Fruit fly (Drosophila melanogaster) whole organism, embryonic: ENCODE measurements around the gene Kyat.

Source experiments
- BtbVII ChIP-seq: fragments of 200-800 bp; sonication (Bioruptor generic); optimal IDR thresholded peaks from 3 replicates; lab custom pipeline; 2017; ENCODE audit warnings: missing biosample characterization, mild to moderate bottlenecking, missing genetic modification characterization
- CG10274 ChIP-seq: fragments of 200-800 bp; sonication (Bioruptor generic); optimal IDR thresholded peaks from 3 replicates; lab custom pipeline; 2017; ENCODE audit warnings: missing biosample characterization, mild to moderate bottlenecking, missing genetic modification characterization
- CG10431 ChIP-seq: fragments of 200-800 bp; sonication (Bioruptor generic); optimal IDR thresholded peaks from 3 replicates; lab custom pipeline; 2018; ENCODE audit warnings: missing biosample characterization, mild to moderate bottlenecking, missing genetic modification characterization
- CG10543 ChIP-seq: fragments of 200-800 bp; sonication (Bioruptor generic); optimal IDR thresholded peaks from 3 replicates; lab custom pipeline; 2017; ENCODE audit warnings: missing biosample characterization, mild to moderate bottlenecking, missing genetic modification characterization, moderate library complexity
- CG13424 ChIP-seq: fragments of 200-800 bp; sonication (Bioruptor generic); optimal IDR thresholded peaks from 2 replicates; lab custom pipeline; 2019; ENCODE audit warnings: missing biosample characterization, mild to moderate bottlenecking, missing genetic modification characterization, moderate library complexity
- CG16779 ChIP-seq: fragments of 200-800 bp; sonication (Bioruptor generic); IDR thresholded peaks from 2 replicates; pipeline ENCODE4 v1.3.6; 2022; ENCODE audit warnings: missing biosample characterization, missing genetic modification characterization
- CG17359 ChIP-seq: fragments of 200-800 bp; sonication (Bioruptor generic); optimal IDR thresholded peaks from 3 replicates; lab custom pipeline; 2018; ENCODE audit warnings: missing biosample characterization, mild to moderate bottlenecking, missing genetic modification characterization, moderate library complexity
- CG17912 ChIP-seq: fragments of 200-800 bp; sonication (Bioruptor generic); optimal IDR thresholded peaks from 2 replicates; lab custom pipeline; 2018; ENCODE audit warnings: missing biosample characterization, mild to moderate bottlenecking, missing genetic modification characterization
- CG32532 ChIP-seq: fragments of 200-800 bp; sonication (Bioruptor generic); IDR thresholded peaks from 2 replicates; pipeline ENCODE4 v1.3.6; 2022; ENCODE audit warnings: missing biosample characterization, missing genetic modification characterization
- CG3726 ChIP-seq: fragments of 200-800 bp; sonication (Bioruptor generic); IDR thresholded peaks from 3 replicates; pipeline ENCODE4, ENCODE4 v1.3.6; 2022; ENCODE audit warnings: missing biosample characterization, missing genetic modification characterization
- CG8290 ChIP-seq, 3 experiments: fragments of 200-800 bp; sonication (Bioruptor generic); optimal IDR thresholded peaks; 2 replicates each; lab custom pipeline; 2016 to 2019; ENCODE audit warnings: missing biosample characterization in 3 of 3, missing genetic modification characterization in 3 of 3, mild to moderate bottlenecking in 2 of 3, moderate library complexity in 1 of 3
- CG9609 ChIP-seq: fragments of 200-800 bp; sonication (Bioruptor generic); optimal IDR thresholded peaks from 3 replicates; lab custom pipeline; 2016; ENCODE audit warnings: missing biosample characterization, missing genetic modification characterization
- Deaf1 ChIP-seq: fragments of 200-800 bp; optimal IDR thresholded peaks from 3 replicates; lab custom pipeline; 2019; ENCODE audit warnings: missing biosample characterization, mild to moderate bottlenecking, missing genetic modification characterization, moderate library complexity
- Dip2 ChIP-seq: fragments of 200-800 bp; sonication (Bioruptor generic); IDR thresholded peaks from 2 replicates; pipeline ENCODE4 v1.3.6; 2022; ENCODE audit warnings: missing biosample characterization, missing genetic modification characterization
- Dll ChIP-seq: fragments of 200-800 bp; sonication (Bioruptor generic); IDR thresholded peaks from 4 replicates; pipeline ENCODE4 v1.3.6; 2022; ENCODE audit warnings: missing biosample characterization, missing genetic modification characterization; ENCODE audit not compliant: partially characterized antibody
- Doc3 ChIP-seq: fragments of 200-800 bp; sonication (Bioruptor generic); IDR thresholded peaks from 3 replicates; pipeline ENCODE4 v1.3.6; 2022; ENCODE audit warnings: missing biosample characterization, missing genetic modification characterization; ENCODE audit not compliant: partially characterized antibody
- Fer1 ChIP-seq: fragments of 200-800 bp; sonication (Bioruptor generic); optimal IDR thresholded peaks from 2 replicates; lab custom pipeline; 2017; ENCODE audit warnings: missing biosample characterization, mild to moderate bottlenecking, missing genetic modification characterization
- HHEX ChIP-seq: fragments of 200-800 bp; sonication (Bioruptor generic); optimal IDR thresholded peaks from 3 replicates; lab custom pipeline; 2017; ENCODE audit warnings: missing biosample characterization, mild to moderate bottlenecking, missing genetic modification characterization, missing genetic modification reagents
- Hand ChIP-seq: fragments of 200-800 bp; sonication (Bioruptor generic); optimal IDR thresholded peaks from 2 replicates; lab custom pipeline; 2017; ENCODE audit warnings: mild to moderate bottlenecking, missing biosample characterization, missing genetic modification reagents, missing genetic modification characterization
- Max ChIP-seq: fragments of 200-800 bp; sonication (Bioruptor generic); optimal IDR thresholded peaks from 2 replicates; lab custom pipeline; 2016; ENCODE audit warnings: missing biosample characterization, mild to moderate bottlenecking, missing genetic modification characterization
- PHDP ChIP-seq: fragments of 200-800 bp; sonication (Bioruptor generic); optimal IDR thresholded peaks from 3 replicates; lab custom pipeline; 2018; ENCODE audit warnings: missing biosample characterization, mild to moderate bottlenecking, missing genetic modification characterization, moderate library complexity
- Scr ChIP-seq: fragments of 200-800 bp; sonication (Bioruptor generic); IDR thresholded peaks from 2 replicates; pipeline ENCODE4 v1.3.6; 2022; ENCODE audit warnings: missing biosample characterization, missing genetic modification characterization; ENCODE audit not compliant: partially characterized antibody
- abd-A ChIP-seq: fragments of 200-800 bp; sonication (Bioruptor generic); optimal IDR thresholded peaks from 3 replicates; lab custom pipeline; 2019; ENCODE audit warnings: missing biosample characterization, mild to moderate bottlenecking, missing genetic modification characterization, moderate library complexity
- amos ChIP-seq: fragments of 200-800 bp; sonication (Bioruptor generic); IDR thresholded peaks from 2 replicates; pipeline ENCODE4 v1.3.6; 2022; ENCODE audit warnings: missing biosample characterization, missing genetic modification characterization; ENCODE audit not compliant: partially characterized antibody
- ash1 ChIP-seq: fragments of 200-800 bp; sonication (Bioruptor generic); optimal IDR thresholded peaks from 2 replicates; lab custom pipeline; 2018; ENCODE audit warnings: missing biosample characterization, mild to moderate bottlenecking, missing genetic modification characterization
- dmrt11E ChIP-seq: fragments of 200-800 bp; sonication (Bioruptor generic); optimal IDR thresholded peaks from 3 replicates; lab custom pipeline; 2018; ENCODE audit warnings: missing biosample characterization, mild to moderate bottlenecking, missing genetic modification characterization, moderate library complexity
- ewg ChIP-seq: fragments of 200-800 bp; sonication (Bioruptor generic); optimal IDR thresholded peaks from 3 replicates; lab custom pipeline; 2017; ENCODE audit warnings: mild to moderate bottlenecking, missing biosample characterization, missing genetic modification reagents, missing genetic modification characterization
- exex ChIP-seq: fragments of 200-800 bp; sonication (Bioruptor generic); optimal IDR thresholded peaks from 4 replicates; lab custom pipeline; 2018; ENCODE audit warnings: missing biosample characterization, mild to moderate bottlenecking, missing genetic modification characterization, moderate library complexity
- fd3F ChIP-seq: fragments of 200-800 bp; sonication (Bioruptor generic); optimal IDR thresholded peaks from 2 replicates; lab custom pipeline; 2018; ENCODE audit warnings: missing biosample characterization, mild to moderate bottlenecking, missing genetic modification characterization, moderate library complexity
- insv ChIP-seq, 2 experiments: fragments of 200-800 bp; sonication (Bioruptor generic); optimal IDR thresholded peaks; 3 replicates each; lab custom pipeline; 2016 to 2018; ENCODE audit warnings: missing biosample characterization in 2 of 2, missing genetic modification characterization in 2 of 2
- lab ChIP-seq: fragments of 200-800 bp; sonication (Bioruptor generic); optimal IDR thresholded peaks from 3 replicates; lab custom pipeline; 2017; ENCODE audit warnings: missing biosample characterization, missing genetic modification characterization, mild to moderate bottlenecking, moderate library complexity, missing genetic modification reagents
- rib ChIP-seq: fragments of 200-800 bp; sonication (Bioruptor generic); IDR thresholded peaks from 2 replicates; pipeline ENCODE4 v1.3.6; 2022; ENCODE audit warnings: missing biosample characterization, missing genetic modification characterization
- sens ChIP-seq: fragments of 200-800 bp; sonication (Bioruptor generic); peaks from one replicate; lab custom pipeline; 2016; ENCODE audit warnings: missing biosample characterization, missing genetic modification characterization
- so ChIP-seq: fragments of 200-800 bp; sonication (Bioruptor generic); IDR thresholded peaks from 3 replicates; pipeline ENCODE4 v1.3.6; 2022; ENCODE audit warnings: missing biosample characterization, missing genetic modification characterization
- sr ChIP-seq: fragments of 200-800 bp; sonication (Bioruptor generic); IDR thresholded peaks from 3 replicates; pipeline ENCODE4 v1.3.6; 2022; ENCODE audit warnings: missing biosample characterization, missing genetic modification characterization
- tio ChIP-seq: fragments of 200-800 bp; sonication (Bioruptor generic); optimal IDR thresholded peaks from 2 replicates; lab custom pipeline; 2017; ENCODE audit warnings: missing biosample characterization, missing genetic modification characterization, inconsistent platforms
- trem ChIP-seq: fragments of 200-800 bp; optimal IDR thresholded peaks from 3 replicates; lab custom pipeline; 2019; ENCODE audit warnings: missing biosample characterization, mild to moderate bottlenecking, missing genetic modification characterization, moderate library complexity

Gene Kyat

DNA sequence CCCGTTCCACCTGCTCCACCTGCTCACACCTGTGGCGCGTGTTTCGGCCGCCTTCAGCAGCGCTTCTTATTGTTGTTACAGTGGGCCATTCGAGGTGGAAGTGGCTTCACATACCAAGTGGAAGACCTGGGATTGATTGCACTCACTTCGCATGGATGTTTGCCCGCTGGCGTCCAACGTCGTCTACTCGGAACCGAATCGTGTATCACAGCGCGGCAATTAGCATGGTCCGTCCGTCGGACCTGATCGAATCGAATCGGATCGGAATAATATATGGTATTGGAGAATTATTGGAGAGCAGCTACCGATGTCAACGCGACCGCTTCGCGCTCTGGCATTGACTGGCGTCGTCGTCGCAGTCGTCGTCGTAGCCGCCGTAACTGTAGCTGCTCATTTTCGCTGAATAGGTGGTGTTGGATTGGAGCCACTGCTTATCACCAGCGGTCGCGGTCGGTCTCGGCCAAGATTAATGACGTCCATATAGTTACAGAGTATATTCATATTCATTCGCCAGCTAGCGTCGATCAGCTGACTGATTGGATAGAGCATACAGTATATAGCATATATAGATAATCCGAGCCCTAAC lies 9.3 kb downstream of the Kyat start, which contains the start of gene ClC-a (continued):
- TF ChIP-seq CG3726 (GFP tag; lab: Robert Waterston, UW), result no peak
- TF ChIP-seq CG32532 (GFP tag; lab: Robert Waterston, UW), result no peak
- TF ChIP-seq Scr, result no peak
- no peak for TF ChIP-seq CG9609 (GFP tag; lab: Kevin White, UChicago)
- peak; percentile 21 for TF ChIP-seq HHEX
- no peak for TF ChIP-seq Fer1 (GFP tag; lab: Kevin White, UChicago)
- peak; percentile 76 for TF ChIP-seq CG10543 (GFP tag; lab: Kevin White, UChicago)
- TF ChIP-seq CG13424 (tag; lab: Kevin White, UChicago), result no peak
- no peak for TF ChIP-seq Dip2 (GFP tag; lab: Robert Waterston, UW)
- TF ChIP-seq CG17912, result no peak
- TF ChIP-seq ewg (GFP tag; lab: Kevin White, UChicago), result no peak
- TF ChIP-seq fd3F (GFP tag; lab: Kevin White, UChicago), result no peak
- no peak for TF ChIP-seq CG10274 (GFP tag; lab: Kevin White, UChicago)
- peak; percentile 14; the same call in 1 of the 2 replicates for TF ChIP-seq amos (GFP tag; lab: Robert Waterston, UW)
- TF ChIP-seq CG10431 (GFP tag; lab: Kevin White, UChicago), result no peak
- TF ChIP-seq insv (GFP tag; optimal IDR thresholded peaks at IDR 0.05; lab: Kevin White, UChicago), result no peak
- TF ChIP-seq Hand, result no peak
- TF ChIP-seq CG17359, result no peak
- TF ChIP-seq PHDP, result no peak
- TF ChIP-seq Dll (GFP tag; lab: Robert Waterston, UW), result 0 out of 4 replicates have a peak, but pooled peaks have one; percentile 36
- no peak for TF ChIP-seq Max
- TF ChIP-seq lab (GFP tag; lab: Kevin White, UChicago), result peak; percentile 54
- no peak for TF ChIP-seq tio
- peak; percentile 81 for TF ChIP-seq exex (tag; lab: Kevin White, UChicago)
- TF ChIP-seq BtbVII (GFP tag; lab: Kevin White, UChicago), result peak; percentile 23
- no peak for TF ChIP-seq ash1 (GFP tag; lab: Kevin White, UChicago)
- peak; percentile 1 for TF ChIP-seq abd-A (tag; lab: Kevin White, UChicago)
- no peak for TF ChIP-seq CG16779
- TF ChIP-seq Deaf1 (tag; lab: Kevin White, UChicago), result peak; percentile 87
- TF ChIP-seq so, result no peak
- TF ChIP-seq CG8290 (GFP tag; optimal IDR thresholded peaks at IDR 0.05; lab: Kevin White, UChicago), result no peak
- no peak for TF ChIP-seq CG8290 (tag; optimal IDR thresholded peaks at IDR 0.05; lab: Kevin White, UChicago)
- no peak for TF ChIP-seq trem (tag; lab: Kevin White, UChicago)

- no peak for TF ChIP-seq sens (GFP tag; lab: Kevin White, UChicago)
- TF ChIP-seq rib (GFP tag; lab: Robert Waterston, UW), result no peak
- TF ChIP-seq dmrt11E (tag; lab: Kevin White, UChicago), result no peak
- no peak for TF ChIP-seq Doc3 (GFP tag; lab: Robert Waterston, UW)
- no peak for TF ChIP-seq sr
Measured at dm6 chr3R:11812479-11812878, 9.8 kb downstream of the Kyat start.
